Worm (Caenorhabditis elegans) whole organism, early embryonic: ENCODE results near the gene nspd-3.

Experiments
- ama-1 ChIP-seq: fragments of 150-350 bp; optimal IDR thresholded peaks from 2 replicates; lab custom pipeline; 2014
- sea-1 ChIP-seq: fragments of 200-800 bp; sonication (Bioruptor generic); conservative IDR thresholded peaks from 2 replicates; pipeline ENCODE4 v1.3.6; 2022; ENCODE audit warnings: missing genetic modification characterization, missing compliant biosample characterization
- tra-4 ChIP-seq: sonication (generic microtip); optimal IDR thresholded peaks from 2 replicates; lab custom pipeline; 2017; ENCODE audit warnings: missing genetic modification characterization, missing compliant biosample characterization

DNA sequence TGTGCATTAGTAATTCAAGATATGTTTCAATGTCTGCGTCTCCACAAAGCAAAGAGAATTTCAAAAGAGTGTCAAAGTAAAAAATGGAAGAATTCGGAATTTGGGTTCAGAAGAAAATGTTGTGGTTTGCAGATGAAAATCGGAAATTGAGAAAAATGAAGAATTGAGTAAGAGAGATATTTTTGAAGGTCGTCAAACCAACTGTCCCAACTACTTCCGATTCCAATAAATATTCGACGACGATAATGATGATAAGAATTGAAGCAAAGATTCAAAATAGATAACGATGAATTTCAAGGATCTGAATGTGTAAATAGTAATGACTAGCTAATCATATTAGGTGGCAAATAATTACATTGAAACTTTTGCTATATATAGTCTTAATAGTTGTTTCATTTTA lies 22.9 kb downstream of the nspd-3 start:
- TF ChIP-seq ama-1 (lab: Kevin White, UChicago) (no peak), sea-1 (GFP tag; lab: Robert Waterston, UW) (no peak), tra-4 (no peak)
